Worm (Caenorhabditis elegans) whole organism, L4/young adult: ENCODE data around the gene pqn-8.

Source experiments
- W03F9.2 ChIP-seq: fragments of 150-350 bp; optimal IDR thresholded peaks from 2 replicates; lab custom pipeline; 2014; ENCODE audit warnings: missing biosample characterization, missing genetic modification characterization
- dao-5 ChIP-seq: sonication (generic microtip); optimal IDR thresholded peaks from 2 replicates; lab custom pipeline; 2016; ENCODE audit warnings: missing genotype, missing genetic modification characterization, moderate library complexity, missing compliant biosample characterization
- him-1 ChIP-seq: sonication (generic microtip); optimal IDR thresholded peaks from 2 replicates; lab custom pipeline; 2016; ENCODE audit warnings: missing genotype, missing genetic modification reagents, missing genetic modification characterization, missing compliant biosample characterization

DNA sequence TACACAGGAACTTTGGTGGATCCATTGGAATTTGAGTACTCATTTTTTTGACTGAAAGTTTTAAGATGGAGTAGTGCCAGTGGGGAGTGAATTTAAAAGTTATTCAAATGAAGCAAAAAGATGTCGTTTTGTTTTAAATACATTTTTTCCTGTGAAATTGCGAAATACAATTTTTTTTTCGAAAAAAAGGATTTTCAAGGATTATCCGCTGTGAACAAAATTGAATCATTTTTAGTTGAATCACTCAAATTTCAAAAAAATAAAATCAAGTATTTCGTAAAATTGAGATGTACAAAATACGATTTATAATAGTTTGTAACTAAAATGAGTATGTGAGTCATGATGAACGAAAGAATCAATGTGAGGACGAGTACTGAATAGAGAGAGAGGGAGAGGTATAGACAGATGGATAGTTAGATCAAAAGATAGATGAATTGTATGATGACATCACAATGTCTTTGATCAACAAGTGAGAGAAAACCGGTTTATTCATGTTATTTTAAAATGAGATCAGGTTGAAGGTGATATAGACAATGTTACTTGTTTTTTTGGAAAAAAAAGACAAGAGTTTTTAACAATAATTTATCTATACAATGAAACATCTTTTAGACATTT is 9.1 kb upstream of the pqn-8 start, which contains the start of gene C05B5.8:
- TF ChIP-seq W03F9.2 (tag; lab: Kevin White, UChicago): no peak
- TF ChIP-seq him-1 (tag; lab: Kevin White, UChicago): no peak
- TF ChIP-seq dao-5: no peak
